Fruit fly (Drosophila melanogaster) whole organism, embryonic: ENCODE data around the gene Mur2B.

Source experiments
- Dp ChIP-seq: fragments of 200-800 bp; sonication (Bioruptor generic); optimal IDR thresholded peaks from 2 replicates; lab custom pipeline; 2018; ENCODE audit warnings: missing biosample characterization, mild to moderate bottlenecking, missing genetic modification characterization, moderate library complexity
- Meics ChIP-seq: fragments of 200-800 bp; sonication (Bioruptor generic); optimal IDR thresholded peaks from 2 replicates; lab custom pipeline; 2017; ENCODE audit warnings: missing biosample characterization, mild to moderate bottlenecking, missing genetic modification characterization
- chn ChIP-seq: fragments of 200-800 bp; sonication (Bioruptor generic); optimal IDR thresholded peaks from 2 replicates; lab custom pipeline; 2016; ENCODE audit warnings: missing biosample characterization, missing genetic modification characterization

- TF ChIP-seq chn (GFP tag; lab: Kevin White, UChicago) (no peak), Meics (GFP tag; lab: Kevin White, UChicago) (no peak), Dp (GFP tag; lab: Kevin White, UChicago) (no peak)
These were observed 98.3 kb downstream of the Mur2B start for dm6 chrX:1570296-1570695.
